Worm (Caenorhabditis elegans): Measurements from ENCODE around the gene ddo-1.

DNA sequence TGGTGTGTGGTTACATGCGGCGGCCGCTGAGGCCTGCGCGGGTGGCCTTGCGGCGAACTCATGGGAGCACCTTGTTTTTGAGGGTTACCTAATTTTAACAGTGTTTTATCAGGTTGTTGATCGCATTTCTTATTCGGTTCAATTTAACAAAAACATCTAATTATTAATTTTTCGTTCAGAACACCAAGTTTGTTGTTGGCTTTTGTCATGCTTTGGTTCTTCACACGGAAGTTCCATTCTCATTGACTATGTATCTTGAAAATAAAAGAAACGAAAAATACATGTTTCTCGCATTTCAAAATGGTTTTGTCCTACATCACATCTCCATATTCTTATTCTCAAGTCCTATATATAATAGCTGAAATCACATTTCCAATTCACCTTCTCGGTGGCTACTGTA lies 13.2 kb upstream of the ddo-1 start, which contains the start of gene srh-290:
- TF ChIP-seq lsy-2 (tag; optimal IDR thresholded peaks at IDR 0.05) (no peak), fkh-10 (GFP tag; optimal IDR thresholded peaks at IDR 0.05) (no peak), sup-37 (GFP tag; optimal IDR thresholded peaks at IDR 0.05) (no peak), fos-1 (tag; optimal IDR thresholded peaks at IDR 0.05) (no peak), grh-1 (GFP tag; IDR thresholded peaks at IDR 0.05) (no peak), lin-15B (tag; optimal IDR thresholded peaks at IDR 0.05) (no peak), nhr-90 (tag; optimal IDR thresholded peaks at IDR 0.05; ENCODE audit: poor library complexity) (no peak), elt-2 (tag; optimal IDR thresholded peaks at IDR 0.05) (no peak)
